Worm (Caenorhabditis elegans) whole organism, late embryonic: ENCODE data around the gene srv-34.

ENCODE experiments used
- ama-1 ChIP-seq: fragments of 150-350 bp; optimal IDR thresholded peaks from 2 replicates; lab custom pipeline; 2014
- ceh-6 ChIP-seq: fragments of 200-800 bp; sonication (Bioruptor generic); optimal IDR thresholded peaks from 2 replicates; lab custom pipeline; 2018; ENCODE audit warnings: mild to moderate bottlenecking, missing genetic modification characterization, missing compliant biosample characterization
- elt-4 ChIP-seq: sonication (generic microtip); optimal IDR thresholded peaks from 2 replicates; lab custom pipeline; 2016; ENCODE audit warnings: missing genetic modification characterization, missing compliant biosample characterization
- ets-4 ChIP-seq: sonication (generic microtip); optimal IDR thresholded peaks from 2 replicates; lab custom pipeline; 2016; ENCODE audit warnings: missing genetic modification characterization, missing compliant biosample characterization
- hlh-8 ChIP-seq: sonication (generic microtip); optimal IDR thresholded peaks from 2 replicates; lab custom pipeline; 2016; ENCODE audit warnings: missing genotype, missing genetic modification characterization, missing compliant biosample characterization
- lim-6 ChIP-seq: sonication (generic microtip); optimal IDR thresholded peaks from 2 replicates; lab custom pipeline; 2016; ENCODE audit warnings: missing genetic modification characterization, missing compliant biosample characterization
- nfya-1 ChIP-seq: sonication (generic microtip); optimal IDR thresholded peaks from 2 replicates; lab custom pipeline; 2017; ENCODE audit warnings: missing genetic modification characterization, mild to moderate bottlenecking, missing compliant biosample characterization, antibody characterized with exemption, moderate library complexity
- nhr-11 ChIP-seq: fragments of 150-350 bp; optimal IDR thresholded peaks from 2 replicates; lab custom pipeline; 2014; ENCODE audit warnings: missing biosample characterization, missing genetic modification characterization
- pag-3 ChIP-seq: sonication (generic microtip); optimal IDR thresholded peaks from 2 replicates; lab custom pipeline; 2016; ENCODE audit warnings: missing compliant biosample characterization, missing genetic modification characterization, borderline replicate concordance
- pha-4 ChIP-seq: fragments of 150-350 bp; optimal IDR thresholded peaks from 2 replicates; lab custom pipeline; 2018; ENCODE audit warnings: missing biosample characterization, missing genetic modification reagents, missing genetic modification characterization
- tbx-2 ChIP-seq: sonication (generic microtip); optimal IDR thresholded peaks from 2 replicates; lab custom pipeline; 2016; ENCODE audit warnings: missing genetic modification characterization, missing compliant biosample characterization
- ttx-3 ChIP-seq: sonication (generic microtip); optimal IDR thresholded peaks from 2 replicates; lab custom pipeline; 2016; ENCODE audit warnings: missing genetic modification reagents, missing genetic modification characterization, missing compliant biosample characterization
- unc-3 ChIP-seq, 2 experiments: fragments of 200-800 bp in 1 of 2; sonication (Bioruptor generic) in 1 of 2; sonication (generic microtip) in 1 of 2; conservative IDR thresholded peaks in 1 of 2; optimal IDR thresholded peaks in 1 of 2; 2 replicates each; pipeline versions ENCODE4 v1.3.6 to Lab custom; 2016 to 2022; ENCODE audit warnings: missing compliant biosample characterization in 2 of 2, missing genetic modification characterization in 2 of 2, missing genetic modification reagents in 1 of 2

DNA sequence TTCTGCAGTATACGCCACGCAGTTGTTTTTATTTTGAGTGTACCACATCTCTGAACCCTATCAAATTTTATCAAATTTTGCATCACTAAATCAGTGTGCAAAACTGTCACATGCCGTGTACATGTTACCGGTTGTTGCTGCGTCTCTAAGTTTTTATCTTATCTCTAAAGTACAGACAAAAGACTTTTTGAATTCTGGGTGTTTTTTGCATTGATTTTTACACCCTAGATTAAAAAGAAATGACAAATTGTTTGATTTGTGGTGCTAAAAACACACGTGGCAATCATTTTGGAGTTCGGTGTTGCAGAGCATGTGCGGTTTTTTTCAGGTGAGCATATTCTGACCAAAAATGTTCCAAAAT lies 32.3 kb downstream of the srv-34 start, which contains the start of gene nhr-193:
- no peak for TF ChIP-seq nfya-1 (tag; lab: Kevin White, UChicago)
- TF ChIP-seq lim-6 (tag; lab: Kevin White, UChicago) = no peak
- TF ChIP-seq ttx-3 = no peak
- no peak for TF ChIP-seq nhr-11 (tag; lab: Kevin White, UChicago)
- no peak for TF ChIP-seq ama-1 (lab: Kevin White, UChicago)
- no peak for TF ChIP-seq pha-4 (tag; lab: Kevin White, UChicago)
- no peak for TF ChIP-seq pag-3
- TF ChIP-seq elt-4 (tag; lab: Kevin White, UChicago) = no peak
- no peak for TF ChIP-seq ets-4 (tag; lab: Kevin White, UChicago)
- TF ChIP-seq unc-3 (GFP tag; conservative IDR thresholded peaks at IDR 0.05; lab: Robert Waterston, UW) = no peak
- TF ChIP-seq unc-3 (tag; optimal IDR thresholded peaks at IDR 0.05; lab: Kevin White, UChicago) = no peak
- TF ChIP-seq ceh-6 = no peak
- no peak for TF ChIP-seq hlh-8
- no peak for TF ChIP-seq tbx-2 (tag; lab: Kevin White, UChicago)
